Worm (Caenorhabditis elegans) whole organism, late embryonic: ENCODE results near the gene Y73C8B.5.

ENCODE experiments used
- C38D4.7 ChIP-seq: fragments of 200-800 bp; sonication (Bioruptor generic); optimal IDR thresholded peaks from 2 replicates; lab custom pipeline; 2018; ENCODE audit warnings: mild to moderate bottlenecking, missing genetic modification characterization, moderate library complexity, missing compliant biosample characterization
- ama-1 ChIP-seq: fragments of 150-350 bp; optimal IDR thresholded peaks from 2 replicates; lab custom pipeline; 2014
- ceh-18 ChIP-seq: sonication (generic microtip); optimal IDR thresholded peaks from 2 replicates; lab custom pipeline; 2016; ENCODE audit warnings: missing genetic modification characterization, missing compliant biosample characterization
- ceh-19 ChIP-seq: fragments of 200-800 bp; sonication (Bioruptor generic); optimal IDR thresholded peaks from 2 replicates; lab custom pipeline; 2018; ENCODE audit warnings: mild to moderate bottlenecking, missing genetic modification characterization, missing compliant biosample characterization
- ceh-22 ChIP-seq: sonication (generic microtip); optimal IDR thresholded peaks from 2 replicates; lab custom pipeline; 2017; ENCODE audit warnings: missing biosample characterization, missing genetic modification characterization
- ceh-24 ChIP-seq: sonication (generic microtip); optimal IDR thresholded peaks from 2 replicates; lab custom pipeline; 2016; ENCODE audit warnings: mild to moderate bottlenecking, missing genetic modification characterization, missing compliant biosample characterization
- ceh-30 ChIP-seq: fragments of 150-350 bp; optimal IDR thresholded peaks from 2 replicates; lab custom pipeline; 2014; ENCODE audit warnings: missing biosample characterization, missing genetic modification characterization
- ceh-34 ChIP-seq: sonication (generic microtip); optimal IDR thresholded peaks from 2 replicates; lab custom pipeline; 2016; ENCODE audit warnings: mild to moderate bottlenecking, missing genetic modification characterization, missing compliant biosample characterization
- ceh-45 ChIP-seq: fragments of 200-800 bp; sonication (Bioruptor generic); IDR thresholded peaks from 2 replicates; pipeline ENCODE4 v1.3.6; 2022; ENCODE audit warnings: missing genetic modification reagents, missing genetic modification characterization, missing compliant biosample characterization
- ceh-48 ChIP-seq: sonication (generic microtip); optimal IDR thresholded peaks from 2 replicates; lab custom pipeline; 2016; ENCODE audit warnings: missing genetic modification characterization, inconsistent platforms, missing compliant biosample characterization
- ceh-6 ChIP-seq: fragments of 200-800 bp; sonication (Bioruptor generic); optimal IDR thresholded peaks from 2 replicates; lab custom pipeline; 2018; ENCODE audit warnings: mild to moderate bottlenecking, missing genetic modification characterization, missing compliant biosample characterization
- dmd-4 ChIP-seq: sonication (generic microtip); optimal IDR thresholded peaks from 2 replicates; lab custom pipeline; 2016; ENCODE audit warnings: borderline replicate concordance, missing genetic modification characterization, missing compliant biosample characterization
- elt-2 ChIP-seq: sonication (generic microtip); optimal IDR thresholded peaks from 2 replicates; lab custom pipeline; 2016; ENCODE audit warnings: missing genetic modification reagents, missing genetic modification characterization, missing compliant biosample characterization
- elt-4 ChIP-seq: sonication (generic microtip); optimal IDR thresholded peaks from 2 replicates; lab custom pipeline; 2016; ENCODE audit warnings: missing genetic modification characterization, missing compliant biosample characterization
- ets-4 ChIP-seq: sonication (generic microtip); optimal IDR thresholded peaks from 2 replicates; lab custom pipeline; 2016; ENCODE audit warnings: missing genetic modification characterization, missing compliant biosample characterization
- fax-1 ChIP-seq: sonication (generic microtip); optimal IDR thresholded peaks from 2 replicates; lab custom pipeline; 2016; ENCODE audit warnings: missing genotype, missing genetic modification characterization, missing compliant biosample characterization
- fkh-10 ChIP-seq: fragments of 150-350 bp; optimal IDR thresholded peaks from 2 replicates; lab custom pipeline; 2014; ENCODE audit warnings: missing biosample characterization, missing genetic modification reagents, missing genetic modification characterization
- fkh-6 ChIP-seq: sonication (generic microtip); optimal IDR thresholded peaks from 2 replicates; lab custom pipeline; 2016; ENCODE audit warnings: missing genetic modification characterization, missing compliant biosample characterization
- gmeb-2 ChIP-seq: sonication (generic microtip); optimal IDR thresholded peaks from 2 replicates; lab custom pipeline; 2016; ENCODE audit warnings: missing genetic modification characterization, inconsistent platforms, missing compliant biosample characterization
- hlh-30 ChIP-seq: sonication (generic microtip); optimal IDR thresholded peaks from 2 replicates; lab custom pipeline; 2017; ENCODE audit warnings: antibody characterized with exemption, missing genetic modification characterization, missing compliant biosample characterization; ENCODE audit not compliant: insufficient read depth
- lin-11 ChIP-seq: fragments of 200-800 bp; sonication (Bioruptor generic); optimal IDR thresholded peaks from 2 replicates; lab custom pipeline; 2018; ENCODE audit warnings: mild to moderate bottlenecking, missing genetic modification characterization, missing compliant biosample characterization
- madf-2 ChIP-seq: sonication (generic microtip); optimal IDR thresholded peaks from 2 replicates; lab custom pipeline; 2017; ENCODE audit warnings: missing genetic modification characterization, missing compliant biosample characterization
- nfya-1 ChIP-seq: sonication (generic microtip); optimal IDR thresholded peaks from 2 replicates; lab custom pipeline; 2017; ENCODE audit warnings: missing genetic modification characterization, mild to moderate bottlenecking, missing compliant biosample characterization, antibody characterized with exemption, moderate library complexity
- odd-2 ChIP-seq: sonication (generic microtip); optimal IDR thresholded peaks from 2 replicates; lab custom pipeline; 2017; ENCODE audit warnings: antibody characterized with exemption, mild to moderate bottlenecking, missing genetic modification characterization, missing compliant biosample characterization
- pag-3 ChIP-seq: sonication (generic microtip); optimal IDR thresholded peaks from 2 replicates; lab custom pipeline; 2016; ENCODE audit warnings: missing compliant biosample characterization, missing genetic modification characterization, borderline replicate concordance
- pat-9 ChIP-seq: fragments of 200-800 bp; sonication (Bioruptor generic); optimal IDR thresholded peaks from 2 replicates; lab custom pipeline; 2018; ENCODE audit warnings: mild to moderate bottlenecking, missing genetic modification characterization, moderate library complexity, missing compliant biosample characterization
- pqm-1 ChIP-seq: sonication (generic microtip); optimal IDR thresholded peaks from 2 replicates; lab custom pipeline; 2016; ENCODE audit warnings: missing genetic modification characterization, missing compliant biosample characterization
- pros-1 ChIP-seq: fragments of 150-350 bp; optimal IDR thresholded peaks from 2 replicates; lab custom pipeline; 2014; ENCODE audit warnings: missing biosample characterization, missing genetic modification reagents, missing genetic modification characterization
- rnt-1 ChIP-seq: sonication (generic microtip); optimal IDR thresholded peaks from 2 replicates; lab custom pipeline; 2016; ENCODE audit warnings: missing genetic modification characterization, missing compliant biosample characterization
- syd-9 ChIP-seq: sonication (generic microtip); optimal IDR thresholded peaks from 2 replicates; lab custom pipeline; 2016; ENCODE audit warnings: mild to moderate bottlenecking, missing genetic modification characterization, moderate library complexity, missing compliant biosample characterization
- tbx-2 ChIP-seq: sonication (generic microtip); optimal IDR thresholded peaks from 2 replicates; lab custom pipeline; 2016; ENCODE audit warnings: missing genetic modification characterization, missing compliant biosample characterization
- tbx-7 ChIP-seq: sonication (generic microtip); optimal IDR thresholded peaks from 2 replicates; lab custom pipeline; 2016; ENCODE audit warnings: missing genotype, missing genetic modification characterization, missing compliant biosample characterization
- unc-42 ChIP-seq: sonication (generic microtip); optimal IDR thresholded peaks from 2 replicates; lab custom pipeline; 2016; ENCODE audit warnings: missing genotype, missing genetic modification characterization, missing compliant biosample characterization
- unc-55 ChIP-seq: sonication (generic microtip); optimal IDR thresholded peaks from 2 replicates; lab custom pipeline; 2017; ENCODE audit warnings: missing biosample characterization, missing genetic modification reagents, missing genetic modification characterization
- unc-86 ChIP-seq: sonication (generic microtip); optimal IDR thresholded peaks from 2 replicates; lab custom pipeline; 2016; ENCODE audit warnings: missing genetic modification characterization, missing compliant biosample characterization

Y73C8B.5 gene

DNA sequence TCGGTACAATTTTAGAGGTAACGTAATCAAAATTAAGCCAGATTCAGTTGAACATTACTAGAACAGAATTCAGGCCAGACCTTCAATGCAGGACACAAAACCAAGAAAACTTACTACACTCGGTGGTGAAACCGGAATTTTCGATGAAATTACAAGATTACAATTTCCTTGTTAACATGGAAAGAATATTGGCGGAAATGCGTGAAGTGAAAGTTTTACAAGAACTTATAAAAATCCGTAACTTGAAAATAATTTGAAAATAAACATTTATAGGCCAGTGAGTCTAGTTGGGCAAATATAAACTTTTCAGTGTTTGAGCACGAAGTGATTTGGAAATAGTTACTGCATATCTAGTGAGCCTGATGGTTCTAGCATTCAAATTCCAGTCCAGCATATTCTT is 37.8 kb downstream of the Y73C8B.5 start, which contains the start of gene K08D9.6:
K08D9.6 (minus strand) TSS at position 101 of the 400 bp plus-strand sequence.
- no peak for TF ChIP-seq pros-1 (tag; lab: Kevin White, UChicago)
- TF ChIP-seq elt-4 (tag; lab: Kevin White, UChicago) = no peak
- TF ChIP-seq ceh-30 = no peak
- TF ChIP-seq ama-1 = no peak
- no peak for TF ChIP-seq C38D4.7 (GFP tag; lab: Kevin White, UChicago)
- no peak for TF ChIP-seq ceh-18 (tag; lab: Kevin White, UChicago)
- TF ChIP-seq fkh-10 (GFP tag; lab: Kevin White, UChicago) = no peak
- no peak for TF ChIP-seq nfya-1 (tag; lab: Kevin White, UChicago)
- no peak for TF ChIP-seq ceh-22 (tag; lab: Kevin White, UChicago)
- TF ChIP-seq odd-2 (tag; lab: Kevin White, UChicago) = no peak
- TF ChIP-seq dmd-4 (tag; lab: Kevin White, UChicago) = no peak
- no peak for TF ChIP-seq rnt-1 (tag; lab: Kevin White, UChicago)
- no peak for TF ChIP-seq syd-9 (tag; lab: Kevin White, UChicago)
- TF ChIP-seq unc-55 (GFP tag; lab: Kevin White, UChicago) = no peak
- TF ChIP-seq pag-3 = no peak
- no peak for TF ChIP-seq unc-42 (tag; lab: Kevin White, UChicago)

ce11 chrV:3236610-3237009 is 39.5 kb downstream of the Y73C8B.5 start, which contains the start of the genes K08D9.9 and str-16:
Gene K08D9.9, minus strand, starts transcription at chrV:3236710.
Gene str-16, plus strand, starts transcription at chrV:3236875.
- TF ChIP-seq unc-86 = no peak
- TF ChIP-seq ceh-45 (GFP tag; lab: Robert Waterston, UW) = no peak
- no peak for TF ChIP-seq ceh-19 (GFP tag; lab: Kevin White, UChicago)
- TF ChIP-seq lin-11 (tag; lab: Kevin White, UChicago) = no peak
- no peak for TF ChIP-seq unc-42 (tag; lab: Kevin White, UChicago)
- no peak for TF ChIP-seq fkh-6 (tag; lab: Kevin White, UChicago)
- TF ChIP-seq, all 69 proteins: peak for 0

DNA sequence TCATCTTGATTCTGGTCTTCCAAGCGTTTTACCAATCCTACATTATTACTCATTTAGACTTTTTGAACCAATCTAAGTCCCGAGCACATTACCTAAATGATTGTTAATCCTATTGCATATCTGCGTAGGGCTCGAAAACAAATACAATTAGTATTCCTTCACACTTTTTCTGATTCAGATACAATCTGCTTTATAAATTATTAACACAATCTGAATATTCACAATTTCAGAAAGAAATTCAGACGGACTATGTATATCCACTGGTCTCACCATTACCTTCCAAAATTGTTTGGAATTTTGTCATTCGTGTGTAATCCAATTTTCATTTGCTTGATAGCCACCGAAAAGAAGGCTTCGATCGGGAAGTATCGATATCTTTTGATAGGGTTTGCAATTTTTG is 44.1 kb downstream of the Y73C8B.5 start, which contains the start of gene srj-11:
srj-11 (plus strand) TSS at position 250 of the 400 bp plus-strand sequence.
- TF ChIP-seq elt-2 (tag; lab: Kevin White, UChicago) = no peak
- TF ChIP-seq elt-4 (tag; lab: Kevin White, UChicago) = no peak

- TF ChIP-seq elt-4 (tag; lab: Kevin White, UChicago) = no peak
- no peak for TF ChIP-seq elt-2 (tag; lab: Kevin White, UChicago)
- no peak for TF ChIP-seq ceh-24 (tag; lab: Kevin White, UChicago)
- TF ChIP-seq fax-1 (tag; lab: Kevin White, UChicago) = no peak
- no peak for TF ChIP-seq tbx-2 (tag; lab: Kevin White, UChicago)
- no peak for TF ChIP-seq C38D4.7 (GFP tag; lab: Kevin White, UChicago)
- no peak for TF ChIP-seq ceh-48
- TF ChIP-seq ama-1 = no peak
- no peak for TF ChIP-seq ceh-18 (tag; lab: Kevin White, UChicago)
- no peak for TF ChIP-seq ceh-34 (tag; lab: Kevin White, UChicago)
- no peak for TF ChIP-seq lin-11 (tag; lab: Kevin White, UChicago)
- TF ChIP-seq dmd-4 (tag; lab: Kevin White, UChicago) = no peak
- TF ChIP-seq tbx-7 (tag; lab: Kevin White, UChicago) = no peak
- TF ChIP-seq, all 69 proteins: peak for 0
Measured at ce11 chrV:3242984-3243383, 45.9 kb downstream of the Y73C8B.5 start, which contains the start of gene gst-23. Gene gst-23, plus strand, starts transcription at chrV:3243284.

DNA sequence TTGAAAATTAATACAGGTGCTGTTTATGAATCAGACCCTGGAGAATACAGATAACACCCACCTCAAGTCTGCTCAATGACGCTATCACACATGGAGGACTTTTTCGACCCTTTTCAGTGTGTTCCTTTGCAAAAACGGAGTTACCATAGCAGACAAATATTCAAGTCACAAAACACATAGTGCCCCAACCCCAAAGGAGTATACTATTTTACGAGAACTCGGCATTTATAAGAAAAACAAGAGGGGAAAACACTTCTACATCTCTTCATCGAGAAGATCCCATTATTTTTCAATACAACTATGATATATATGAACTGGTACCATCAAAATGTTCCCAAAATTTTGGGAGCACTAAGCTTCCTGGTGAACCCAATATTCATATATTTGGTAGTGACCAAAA is 47.6 kb downstream of the Y73C8B.5 start, which contains the start of gene srj-7:
srj-7 (plus strand) TSS at position 301 of the 400 bp plus-strand sequence.
- TF ChIP-seq fax-1 (tag; lab: Kevin White, UChicago) = no peak
- no peak for TF ChIP-seq elt-2 (tag; lab: Kevin White, UChicago)
- TF ChIP-seq, all 69 proteins: peak for 0

DNA sequence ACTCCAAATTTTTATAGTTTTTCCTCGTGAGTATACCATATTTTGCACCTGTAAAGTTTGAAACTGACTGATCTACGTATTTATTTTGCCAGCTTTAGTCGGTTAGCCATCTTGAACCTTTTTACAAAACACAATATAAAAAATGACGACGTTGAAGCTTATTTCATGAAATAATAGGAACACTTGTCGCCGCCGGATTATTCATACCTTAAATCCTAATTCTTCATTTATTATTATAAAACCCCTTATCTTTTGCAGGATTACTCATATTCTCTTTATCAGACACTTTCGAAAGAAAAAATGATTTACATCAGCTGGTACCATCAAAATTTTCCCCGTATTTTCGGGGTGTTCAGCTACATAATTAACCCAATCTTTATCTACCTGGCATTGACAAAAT is 50.4 kb downstream of the Y73C8B.5 start, which contains the start of gene srj-8:
srj-8 (plus strand) TSS at position 301 of the 400 bp plus-strand sequence.
- TF ChIP-seq odd-2 (tag; lab: Kevin White, UChicago) (no peak), ceh-19 (GFP tag; lab: Kevin White, UChicago) (no peak), ceh-34 (tag; lab: Kevin White, UChicago) (no peak), ceh-45 (GFP tag; lab: Robert Waterston, UW) (no peak), unc-42 (tag; lab: Kevin White, UChicago) (no peak), pqm-1 (tag; lab: Kevin White, UChicago) (no peak), elt-4 (tag; lab: Kevin White, UChicago) (no peak), madf-2 (tag; lab: Kevin White, UChicago) (no peak), gmeb-2 (tag; lab: Kevin White, UChicago) (no peak), ets-4 (tag; lab: Kevin White, UChicago) (no peak), tbx-7 (tag; lab: Kevin White, UChicago) (no peak), unc-86 (no peak), ama-1 (no peak), tbx-2 (tag; lab: Kevin White, UChicago) (no peak), pat-9 (tag; lab: Kevin White, UChicago) (no peak), fax-1 (tag; lab: Kevin White, UChicago) (no peak), ceh-6 (GFP tag; lab: Kevin White, UChicago) (no peak), hlh-30 (no peak)
